Worm (Caenorhabditis elegans) whole organism, midembryonic: ENCODE data around the gene tps-1.

Source experiments
- flt-1 ChIP-seq: fragments of 200-800 bp; sonication (Bioruptor generic); IDR thresholded peaks from 2 replicates; pipeline ENCODE4 v1.3.6; 2022; ENCODE audit warnings: missing genetic modification characterization, missing compliant biosample characterization
- klf-2 ChIP-seq: fragments of 200-800 bp; sonication (Bioruptor generic); conservative IDR thresholded peaks from 2 replicates; pipeline ENCODE4 v1.3.6; 2022; ENCODE audit warnings: missing genetic modification reagents, missing genetic modification characterization, missing compliant biosample characterization
- ref-1 ChIP-seq: fragments of 200-800 bp; sonication (Bioruptor generic); conservative IDR thresholded peaks from 2 replicates; pipeline ENCODE4 v1.3.6; 2022; ENCODE audit warnings: missing genetic modification reagents, missing genetic modification characterization, missing compliant biosample characterization
- tab-1 ChIP-seq: fragments of 200-800 bp; sonication (Bioruptor generic); IDR thresholded peaks from 2 replicates; pipeline ENCODE4 v1.3.6; 2022; ENCODE audit warnings: missing genetic modification characterization, missing compliant biosample characterization
- ztf-23 ChIP-seq: fragments of 200-800 bp; sonication (Bioruptor generic); IDR thresholded peaks from 2 replicates; pipeline ENCODE4 v1.3.6; 2022; ENCODE audit warnings: missing genetic modification reagents, missing genetic modification characterization, missing compliant biosample characterization
- ztf-29 ChIP-seq: fragments of 200-800 bp; sonication (Bioruptor generic); IDR thresholded peaks from 2 replicates; pipeline ENCODE4 v1.3.6; 2022; ENCODE audit warnings: missing genetic modification reagents, missing genetic modification characterization, missing compliant biosample characterization

ce11 chrX:17518293-17518692, 44.0 kb upstream of the tps-1 start:
- TF ChIP-seq ztf-29 (no peak), ref-1 (GFP tag; lab: Robert Waterston, UW) (no peak), ztf-23 (GFP tag; lab: Robert Waterston, UW) (no peak), flt-1 (no peak), klf-2 (no peak), tab-1 (GFP tag; lab: Robert Waterston, UW) (no peak)
